Worm (Caenorhabditis elegans) whole organism, L1 larva: ENCODE data around the gene R08F11.4.

ENCODE experiments used
- C16A3.4 ChIP-seq: fragments of 150-350 bp; optimal IDR thresholded peaks from 2 replicates; lab custom pipeline; 2014; ENCODE audit warnings: missing biosample characterization, missing genetic modification characterization
- C34B4.2 ChIP-seq: sonication (generic microtip); optimal IDR thresholded peaks from 2 replicates; lab custom pipeline; 2017; ENCODE audit warnings: mild to moderate bottlenecking, missing genetic modification characterization, missing compliant biosample characterization
- F16B12.6 ChIP-seq: fragments of 150-350 bp; optimal IDR thresholded peaks from 2 replicates; lab custom pipeline; 2014; ENCODE audit warnings: missing biosample characterization, missing genetic modification characterization
- Y116A8C.19 ChIP-seq: sonication (generic microtip); optimal IDR thresholded peaks from 2 replicates; lab custom pipeline; 2016; ENCODE audit warnings: missing compliant biosample characterization, missing genetic modification characterization, borderline replicate concordance
- ama-1 ChIP-seq: fragments of 150-350 bp; optimal IDR thresholded peaks from 2 replicates; lab custom pipeline; 2014
- blmp-1 ChIP-seq: fragments of 150-350 bp; optimal IDR thresholded peaks from 2 replicates; lab custom pipeline; 2014; ENCODE audit warnings: missing biosample characterization, missing genetic modification characterization
- ces-1 ChIP-seq: fragments of 150-350 bp; optimal IDR thresholded peaks from 2 replicates; lab custom pipeline; 2014; ENCODE audit warnings: missing biosample characterization, missing genetic modification reagents, missing genetic modification characterization
- dpl-1 ChIP-seq, 3 experiments: fragments of 150-350 bp in 2 of 3; sonication (generic microtip) in 1 of 3; optimal IDR thresholded peaks; 2 replicates each; lab custom pipeline; 2014 to 2017; ENCODE audit warnings: missing biosample characterization in 3 of 3, missing genetic modification characterization in 3 of 3, missing genetic modification reagents in 3 of 3
- dsc-1 ChIP-seq: sonication (generic microtip); optimal IDR thresholded peaks from 2 replicates; lab custom pipeline; 2016; ENCODE audit warnings: mild to moderate bottlenecking, missing genetic modification characterization, missing compliant biosample characterization
- egl-13 ChIP-seq: sonication (generic microtip); optimal IDR thresholded peaks from 2 replicates; lab custom pipeline; 2016; ENCODE audit warnings: missing genotype, missing genetic modification reagents, missing genetic modification characterization, missing compliant biosample characterization
- elt-2 ChIP-seq: sonication (generic microtip); optimal IDR thresholded peaks from 2 replicates; lab custom pipeline; 2016; ENCODE audit warnings: missing genetic modification characterization, mild to moderate bottlenecking, inconsistent platforms, missing compliant biosample characterization, missing genetic modification reagents
- elt-3 ChIP-seq, 6 experiments: fragments of 150-350 bp in 1 of 6; sonication (generic microtip); optimal IDR thresholded peaks; 2 replicates each; lab custom pipeline; 2017 to 2018; ENCODE audit warnings: missing biosample characterization in 6 of 6, missing genetic modification characterization in 6 of 6, inconsistent platforms in 1 of 6
- fkh-8 ChIP-seq: sonication (generic microtip); optimal IDR thresholded peaks from 2 replicates; lab custom pipeline; 2016; ENCODE audit warnings: mild to moderate bottlenecking, missing genetic modification characterization, missing compliant biosample characterization
- hlh-17 ChIP-seq: fragments of 200-800 bp; sonication (Bioruptor generic); optimal IDR thresholded peaks from 2 replicates; lab custom pipeline; 2018; ENCODE audit warnings: missing genetic modification characterization, mild to moderate bottlenecking, missing compliant biosample characterization, moderate library complexity, borderline replicate concordance
- hpl-2 ChIP-seq: fragments of 150-350 bp; optimal IDR thresholded peaks from 2 replicates; lab custom pipeline; 2014; ENCODE audit warnings: missing biosample characterization, missing genetic modification reagents, missing genetic modification characterization
- isw-1 ChIP-seq: fragments of 200-800 bp; sonication (Bioruptor generic); IDR thresholded peaks from 2 replicates; pipeline ENCODE4 v1.3.6; 2022; ENCODE audit warnings: missing genetic modification characterization, missing compliant biosample characterization
- lin-13 ChIP-seq: fragments of 150-350 bp; optimal IDR thresholded peaks from 2 replicates; lab custom pipeline; 2014; ENCODE audit warnings: missing biosample characterization, missing genetic modification reagents, missing genetic modification characterization
- lin-15B ChIP-seq: fragments of 150-350 bp; sonication (generic microtip); optimal IDR thresholded peaks from 3 replicates; lab custom pipeline; 2014; ENCODE audit warnings: missing biosample characterization, missing genetic modification characterization
- lin-35 ChIP-seq, 2 experiments: fragments of 150-350 bp; optimal IDR thresholded peaks; 2 replicates each; lab custom pipeline; 2014; ENCODE audit warnings: missing biosample characterization in 2 of 2, missing genetic modification characterization in 2 of 2, missing genetic modification reagents in 2 of 2
- lin-39 ChIP-seq: fragments of 150-350 bp; optimal IDR thresholded peaks from 2 replicates; lab custom pipeline; 2014; ENCODE audit warnings: missing biosample characterization, missing genetic modification reagents, missing genetic modification characterization
- lir-3 ChIP-seq: sonication (generic microtip); optimal IDR thresholded peaks from 2 replicates; lab custom pipeline; 2016; ENCODE audit warnings: mild to moderate bottlenecking, missing genetic modification characterization, moderate library complexity, missing compliant biosample characterization; ENCODE audit not compliant: poor library complexity
- mab-9 ChIP-seq: fragments of 200-800 bp; sonication (Bioruptor generic); IDR thresholded peaks from 2 replicates; pipeline ENCODE4 v1.3.6; 2022; ENCODE audit warnings: missing genetic modification reagents, missing genetic modification characterization, missing compliant biosample characterization
- nhr-11 ChIP-seq: fragments of 150-350 bp; optimal IDR thresholded peaks from 2 replicates; lab custom pipeline; 2014; ENCODE audit warnings: missing biosample characterization, missing genetic modification characterization
- nhr-12 ChIP-seq: sonication (generic microtip); optimal IDR thresholded peaks from 2 replicates; lab custom pipeline; 2017; ENCODE audit warnings: missing biosample characterization, missing genetic modification characterization
- nhr-47 ChIP-seq: sonication (generic microtip); optimal IDR thresholded peaks from 2 replicates; lab custom pipeline; 2016; ENCODE audit warnings: mild to moderate bottlenecking, missing genetic modification characterization, moderate library complexity, missing compliant biosample characterization
- nhr-71 ChIP-seq: sonication (generic microtip); optimal IDR thresholded peaks from 2 replicates; lab custom pipeline; 2016; ENCODE audit warnings: mild to moderate bottlenecking, missing genetic modification characterization, moderate library complexity, missing compliant biosample characterization
- nhr-84 ChIP-seq: sonication (generic microtip); optimal IDR thresholded peaks from 2 replicates; lab custom pipeline; 2017; ENCODE audit warnings: missing biosample characterization, missing genetic modification characterization
- nhr-85 ChIP-seq: sonication (generic microtip); peaks from one replicate; lab custom pipeline; 2016; ENCODE audit warnings: missing genetic modification characterization, inconsistent platforms, missing compliant biosample characterization
- nhr-90 ChIP-seq: sonication (generic microtip); optimal IDR thresholded peaks from 2 replicates; lab custom pipeline; 2016; ENCODE audit warnings: mild to moderate bottlenecking, missing genetic modification characterization, missing compliant biosample characterization; ENCODE audit not compliant: poor library complexity
- pag-3 ChIP-seq: sonication (generic microtip); optimal IDR thresholded peaks from 2 replicates; lab custom pipeline; 2017; ENCODE audit warnings: missing genetic modification characterization, mild to moderate bottlenecking, missing compliant biosample characterization, antibody characterized with exemption, borderline replicate concordance; ENCODE audit not compliant: insufficient read depth
- pax-3 ChIP-seq: fragments of 200-800 bp; sonication (Bioruptor generic); optimal IDR thresholded peaks from 2 replicates; lab custom pipeline; 2018; ENCODE audit warnings: mild to moderate bottlenecking, missing genetic modification characterization, moderate library complexity, missing compliant biosample characterization
- rnt-1 ChIP-seq: sonication (generic microtip); optimal IDR thresholded peaks from 2 replicates; lab custom pipeline; 2016; ENCODE audit warnings: mild to moderate bottlenecking, missing genetic modification characterization, moderate library complexity, missing compliant biosample characterization
- skn-1 ChIP-seq: fragments of 150-350 bp; optimal IDR thresholded peaks from 2 replicates; lab custom pipeline; 2014; ENCODE audit warnings: missing biosample characterization, missing genetic modification characterization
- snpc-4 ChIP-seq: fragments of 150-350 bp; optimal IDR thresholded peaks from 2 replicates; lab custom pipeline; 2014; ENCODE audit warnings: missing biosample characterization, missing genetic modification characterization
- sox-4 ChIP-seq: sonication (generic microtip); optimal IDR thresholded peaks from 2 replicates; lab custom pipeline; 2016; ENCODE audit warnings: missing genetic modification characterization, missing compliant biosample characterization
- sup-37 ChIP-seq: fragments of 200-800 bp; sonication (Bioruptor generic); optimal IDR thresholded peaks from 2 replicates; lab custom pipeline; 2018; ENCODE audit warnings: mild to moderate bottlenecking, missing genetic modification characterization, missing compliant biosample characterization
- swsn-7 ChIP-seq: sonication (generic microtip); optimal IDR thresholded peaks from 2 replicates; lab custom pipeline; 2016; ENCODE audit warnings: missing genetic modification characterization, missing compliant biosample characterization
- tlp-1 ChIP-seq: fragments of 150-350 bp; optimal IDR thresholded peaks from 2 replicates; lab custom pipeline; 2014; ENCODE audit warnings: missing biosample characterization, missing genetic modification characterization
- vab-15 ChIP-seq: sonication (generic microtip); optimal IDR thresholded peaks from 2 replicates; lab custom pipeline; 2017; ENCODE audit warnings: missing genotype, mild to moderate bottlenecking, missing genetic modification characterization, missing compliant biosample characterization
- xbp-1 ChIP-seq: sonication (generic microtip); optimal IDR thresholded peaks from 2 replicates; lab custom pipeline; 2016; ENCODE audit warnings: missing genetic modification characterization, missing compliant biosample characterization
- zip-4 ChIP-seq: fragments of 200-800 bp; sonication (Bioruptor generic); optimal IDR thresholded peaks from 2 replicates; lab custom pipeline; 2018; ENCODE audit warnings: mild to moderate bottlenecking, missing genetic modification characterization, moderate library complexity, missing compliant biosample characterization
- ztf-11 ChIP-seq, 2 experiments: sonication (generic microtip); optimal IDR thresholded peaks; 2 replicates each; lab custom pipeline; 2016 to 2017; ENCODE audit warnings: missing genetic modification characterization in 2 of 2, missing biosample characterization in 1 of 2, missing compliant biosample characterization in 1 of 2
- ztf-4 ChIP-seq: fragments of 150-350 bp; optimal IDR thresholded peaks from 2 replicates; lab custom pipeline; 2014; ENCODE audit warnings: missing biosample characterization, missing genetic modification characterization

R08F11.4 gene

ce11 chrV:3808336-3808735, 3.0 kb upstream of the R08F11.4 start, which contains the start of gene srw-6:
TSS of gene srw-6 (plus strand) at chrV:3808636.
- TF ChIP-seq F16B12.6 (tag; lab: Kevin White, UChicago), result no peak
- TF ChIP-seq blmp-1 (tag; lab: Kevin White, UChicago), result no peak
- no peak for TF ChIP-seq skn-1 (tag; lab: Kevin White, UChicago)
- TF ChIP-seq sup-37 (GFP tag; lab: Kevin White, UChicago), result no peak
- TF ChIP-seq isw-1 (GFP tag; lab: Robert Waterston, UW), result no peak
- TF ChIP-seq mab-9 (GFP tag; lab: Robert Waterston, UW), result no peak
- TF ChIP-seq ztf-11 (tag; optimal IDR thresholded peaks at IDR 0.05; lab: Kevin White, UChicago), result no peak
- no peak for TF ChIP-seq pag-3 (tag; lab: Kevin White, UChicago)
- no peak for TF ChIP-seq lin-39 (tag; lab: Kevin White, UChicago)

ce11 chrV:3807846-3808245, 2.5 kb upstream of the R08F11.4 start:
- TF ChIP-seq hpl-2 (GFP tag; lab: Kevin White, UChicago), result no peak
- no peak for TF ChIP-seq lir-3 (tag; lab: Kevin White, UChicago)
- no peak for TF ChIP-seq sox-4 (tag; lab: Kevin White, UChicago)
- TF ChIP-seq pag-3 (tag; lab: Kevin White, UChicago), result no peak
- no peak for TF ChIP-seq nhr-47 (tag; lab: Kevin White, UChicago)
- TF ChIP-seq skn-1 (tag; lab: Kevin White, UChicago), result no peak
- TF ChIP-seq isw-1 (GFP tag; lab: Robert Waterston, UW), result no peak
- no peak for TF ChIP-seq hlh-17 (GFP tag; lab: Kevin White, UChicago)
- TF ChIP-seq nhr-12 (tag; lab: Kevin White, UChicago), result no peak

ce11 chrV:3805961-3806360, 634 bp upstream of the R08F11.4 start, which contains the start of gene srw-7:
TSS of gene srw-7 (plus strand) at chrV:3806261.
- TF ChIP-seq nhr-71 (tag; lab: Kevin White, UChicago) (no peak), lir-3 (tag; lab: Kevin White, UChicago) (no peak), rnt-1 (tag; lab: Kevin White, UChicago) (no peak), pax-3 (tag; lab: Kevin White, UChicago) (no peak), egl-13 (tag; lab: Kevin White, UChicago) (no peak), nhr-90 (tag; lab: Kevin White, UChicago) (no peak)
- TF ChIP-seq, all 84 proteins: peak for 0

- TF ChIP-seq nhr-84 (tag; lab: Kevin White, UChicago) (no peak), lin-15B (tag; lab: Kevin White, UChicago) (no peak), dsc-1 (tag; lab: Kevin White, UChicago) (no peak), nhr-12 (tag; lab: Kevin White, UChicago) (no peak), C34B4.2 (tag; lab: Kevin White, UChicago) (no peak), isw-1 (GFP tag; lab: Robert Waterston, UW) (0 out of 2 replicates have a peak, but pooled peaks have one; percentile 6), vab-15 (tag; lab: Kevin White, UChicago) (no peak), ces-1 (GFP tag; lab: Kevin White, UChicago) (no peak), xbp-1 (tag; lab: Kevin White, UChicago) (no peak), lin-13 (GFP tag; lab: Kevin White, UChicago) (no peak), zip-4 (GFP tag; lab: Kevin White, UChicago) (peak; percentile 59), tlp-1 (tag; lab: Kevin White, UChicago) (no peak), snpc-4 (no peak), swsn-7 (no peak), fkh-8 (peak; percentile 41), ztf-4 (no peak), nhr-11 (tag; lab: Kevin White, UChicago) (peak; percentile 47), nhr-90 (tag; lab: Kevin White, UChicago) (no peak), nhr-85 (tag; lab: Kevin White, UChicago) (peak; percentile 22), Y116A8C.19 (no peak), lin-35 (GFP tag; optimal IDR thresholded peaks at IDR 0.05; lab: Kevin White, UChicago) (peak in 1 of 2 experiments; percentile 43), ama-1 (no peak), elt-3 (tag; optimal IDR thresholded peaks at IDR 0.05; lab: Kevin White, UChicago) (no peak), dpl-1 (GFP tag; optimal IDR thresholded peaks at IDR 0.05; lab: Kevin White, UChicago) (peak in 2 of 3 experiments; percentile 9 to 21), blmp-1 (tag; lab: Kevin White, UChicago) (no peak), C16A3.4 (peak; percentile 22), lin-39 (tag; lab: Kevin White, UChicago) (no peak), pag-3 (tag; lab: Kevin White, UChicago) (no peak), pax-3 (tag; lab: Kevin White, UChicago) (no peak), elt-2 (no peak), skn-1 (tag; lab: Kevin White, UChicago) (peak; percentile 73), lir-3 (tag; lab: Kevin White, UChicago) (no peak)
Observed at ce11 chrV:3803343-3803742, 2.0 kb downstream of the R08F11.4 start, which contains the start of gene cyp-33C8. TSS of gene cyp-33C8 (minus strand) at chrV:3803542.
